Worm (Caenorhabditis elegans) whole organism, L1 larva: Measurements from ENCODE around the gene srx-74.

ENCODE experiments used
- C04F5.9 ChIP-seq: sonication (generic microtip); optimal IDR thresholded peaks from 2 replicates; lab custom pipeline; 2016; ENCODE audit warnings: missing genetic modification characterization, missing compliant biosample characterization
- C16A3.4 ChIP-seq: fragments of 150-350 bp; optimal IDR thresholded peaks from 2 replicates; lab custom pipeline; 2014; ENCODE audit warnings: missing biosample characterization, missing genetic modification characterization
- F16B12.6 ChIP-seq: fragments of 150-350 bp; optimal IDR thresholded peaks from 2 replicates; lab custom pipeline; 2014; ENCODE audit warnings: missing biosample characterization, missing genetic modification characterization
- aly-2 ChIP-seq: fragments of 150-350 bp; optimal IDR thresholded peaks from 2 replicates; lab custom pipeline; 2014; ENCODE audit warnings: missing biosample characterization, missing genetic modification characterization
- ama-1 ChIP-seq: fragments of 150-350 bp; optimal IDR thresholded peaks from 2 replicates; lab custom pipeline; 2014
- ceh-88 ChIP-seq: fragments of 200-800 bp; sonication (Bioruptor generic); IDR thresholded peaks from 2 replicates; pipeline ENCODE4 v1.3.6; 2022; ENCODE audit warnings: missing genetic modification characterization, missing compliant biosample characterization
- ceh-90 ChIP-seq: sonication (generic microtip); optimal IDR thresholded peaks from 2 replicates; lab custom pipeline; 2016; ENCODE audit warnings: missing genetic modification characterization, missing compliant biosample characterization
- dpl-1 ChIP-seq, 3 experiments: fragments of 150-350 bp in 2 of 3; sonication (generic microtip) in 1 of 3; optimal IDR thresholded peaks; 2 replicates each; lab custom pipeline; 2014 to 2017; ENCODE audit warnings: missing biosample characterization in 3 of 3, missing genetic modification characterization in 3 of 3, missing genetic modification reagents in 3 of 3
- dsc-1 ChIP-seq: sonication (generic microtip); optimal IDR thresholded peaks from 2 replicates; lab custom pipeline; 2016; ENCODE audit warnings: mild to moderate bottlenecking, missing genetic modification characterization, missing compliant biosample characterization
- efl-1 ChIP-seq, 4 experiments: fragments of 150-350 bp; optimal IDR thresholded peaks in 3 of 4; peaks in 1 of 4; 1 replicate in 1 of 4; 2 replicates in 3 of 4; lab custom pipeline; 2014; ENCODE audit warnings: missing biosample characterization in 2 of 4, missing genetic modification characterization in 2 of 4, missing genetic modification reagents in 2 of 4
- egl-27 ChIP-seq, 2 experiments: fragments of 150-350 bp in 1 of 2; sonication (generic microtip); optimal IDR thresholded peaks; 3 replicates each; lab custom pipeline; 2017 to 2018; ENCODE audit warnings: missing biosample characterization in 2 of 2, missing genetic modification characterization in 2 of 2, missing genetic modification reagents in 2 of 2
- ets-5 ChIP-seq: fragments of 200-800 bp; sonication (Bioruptor generic); IDR thresholded peaks from 2 replicates; pipeline ENCODE4 v1.3.6; 2022; ENCODE audit warnings: missing genetic modification characterization, missing compliant biosample characterization
- fkh-8 ChIP-seq: sonication (generic microtip); optimal IDR thresholded peaks from 2 replicates; lab custom pipeline; 2016; ENCODE audit warnings: mild to moderate bottlenecking, missing genetic modification characterization, missing compliant biosample characterization
- hlh-4 ChIP-seq: sonication (generic microtip); optimal IDR thresholded peaks from 2 replicates; lab custom pipeline; 2016; ENCODE audit warnings: mild to moderate bottlenecking, missing genetic modification characterization, missing compliant biosample characterization
- hpl-2 ChIP-seq: fragments of 150-350 bp; optimal IDR thresholded peaks from 2 replicates; lab custom pipeline; 2014; ENCODE audit warnings: missing biosample characterization, missing genetic modification reagents, missing genetic modification characterization
- irx-1 ChIP-seq: sonication (generic microtip); optimal IDR thresholded peaks from 2 replicates; lab custom pipeline; 2016; ENCODE audit warnings: missing genetic modification characterization, missing compliant biosample characterization
- jun-1 ChIP-seq: fragments of 150-350 bp; optimal IDR thresholded peaks from 2 replicates; lab custom pipeline; 2014; ENCODE audit warnings: missing biosample characterization, missing genetic modification reagents, missing genetic modification characterization
- lin-15B ChIP-seq: fragments of 150-350 bp; sonication (generic microtip); optimal IDR thresholded peaks from 3 replicates; lab custom pipeline; 2014; ENCODE audit warnings: missing biosample characterization, missing genetic modification characterization
- lin-35 ChIP-seq, 2 experiments: fragments of 150-350 bp; optimal IDR thresholded peaks; 2 replicates each; lab custom pipeline; 2014; ENCODE audit warnings: missing biosample characterization in 2 of 2, missing genetic modification characterization in 2 of 2, missing genetic modification reagents in 2 of 2
- lin-39 ChIP-seq: fragments of 150-350 bp; optimal IDR thresholded peaks from 2 replicates; lab custom pipeline; 2014; ENCODE audit warnings: missing biosample characterization, missing genetic modification reagents, missing genetic modification characterization
- lir-3 ChIP-seq: sonication (generic microtip); optimal IDR thresholded peaks from 2 replicates; lab custom pipeline; 2016; ENCODE audit warnings: mild to moderate bottlenecking, missing genetic modification characterization, moderate library complexity, missing compliant biosample characterization; ENCODE audit not compliant: poor library complexity
- mdl-1 ChIP-seq, 2 experiments: fragments of 150-350 bp; optimal IDR thresholded peaks; 2 replicates each; lab custom pipeline; 2014 to 2017; ENCODE audit warnings: missing biosample characterization in 2 of 2, missing genetic modification characterization in 2 of 2, inconsistent platforms in 1 of 2
- mef-2 ChIP-seq: fragments of 150-350 bp; optimal IDR thresholded peaks from 2 replicates; lab custom pipeline; 2014; ENCODE audit warnings: missing biosample characterization, missing genetic modification characterization
- mep-1 ChIP-seq: fragments of 150-350 bp; optimal IDR thresholded peaks from 2 replicates; lab custom pipeline; 2014; ENCODE audit warnings: missing biosample characterization, missing genetic modification characterization
- nhr-11 ChIP-seq: fragments of 150-350 bp; optimal IDR thresholded peaks from 2 replicates; lab custom pipeline; 2014; ENCODE audit warnings: missing biosample characterization, missing genetic modification characterization
- nhr-19 ChIP-seq: fragments of 200-800 bp; sonication (Bioruptor generic); conservative IDR thresholded peaks from 2 replicates; pipeline ENCODE4 v1.3.6; 2022; ENCODE audit warnings: missing genetic modification characterization, missing compliant biosample characterization
- nhr-28 ChIP-seq: fragments of 150-350 bp; optimal IDR thresholded peaks from 2 replicates; lab custom pipeline; 2014; ENCODE audit warnings: missing biosample characterization, missing genetic modification characterization
- nhr-85 ChIP-seq: sonication (generic microtip); peaks from one replicate; lab custom pipeline; 2016; ENCODE audit warnings: missing genetic modification characterization, inconsistent platforms, missing compliant biosample characterization
- nhr-90 ChIP-seq: sonication (generic microtip); optimal IDR thresholded peaks from 2 replicates; lab custom pipeline; 2016; ENCODE audit warnings: mild to moderate bottlenecking, missing genetic modification characterization, missing compliant biosample characterization; ENCODE audit not compliant: poor library complexity
- pag-3 ChIP-seq: sonication (generic microtip); optimal IDR thresholded peaks from 2 replicates; lab custom pipeline; 2017; ENCODE audit warnings: missing genetic modification characterization, mild to moderate bottlenecking, missing compliant biosample characterization, antibody characterized with exemption, borderline replicate concordance; ENCODE audit not compliant: insufficient read depth
- sup-37 ChIP-seq: fragments of 200-800 bp; sonication (Bioruptor generic); optimal IDR thresholded peaks from 2 replicates; lab custom pipeline; 2018; ENCODE audit warnings: mild to moderate bottlenecking, missing genetic modification characterization, missing compliant biosample characterization
- swsn-7 ChIP-seq: sonication (generic microtip); optimal IDR thresholded peaks from 2 replicates; lab custom pipeline; 2016; ENCODE audit warnings: missing genetic modification characterization, missing compliant biosample characterization
- tbx-2 ChIP-seq: sonication (generic microtip); optimal IDR thresholded peaks from 2 replicates; lab custom pipeline; 2016; ENCODE audit warnings: missing genetic modification characterization, missing compliant biosample characterization
- unc-98 ChIP-seq: fragments of 200-800 bp; sonication (Bioruptor generic); IDR thresholded peaks from 2 replicates; pipeline ENCODE4 v1.3.6; 2022; ENCODE audit warnings: missing genetic modification characterization, missing compliant biosample characterization
- vab-15 ChIP-seq: sonication (generic microtip); optimal IDR thresholded peaks from 2 replicates; lab custom pipeline; 2017; ENCODE audit warnings: missing genotype, mild to moderate bottlenecking, missing genetic modification characterization, missing compliant biosample characterization
- xbp-1 ChIP-seq: sonication (generic microtip); optimal IDR thresholded peaks from 2 replicates; lab custom pipeline; 2016; ENCODE audit warnings: missing genetic modification characterization, missing compliant biosample characterization
- zag-1 ChIP-seq: fragments of 150-350 bp; optimal IDR thresholded peaks from 2 replicates; lab custom pipeline; 2014; ENCODE audit warnings: missing biosample characterization, missing genetic modification characterization
- zip-4 ChIP-seq: fragments of 200-800 bp; sonication (Bioruptor generic); optimal IDR thresholded peaks from 2 replicates; lab custom pipeline; 2018; ENCODE audit warnings: mild to moderate bottlenecking, missing genetic modification characterization, moderate library complexity, missing compliant biosample characterization
- ztf-4 ChIP-seq: fragments of 150-350 bp; optimal IDR thresholded peaks from 2 replicates; lab custom pipeline; 2014; ENCODE audit warnings: missing biosample characterization, missing genetic modification characterization

Gene srx-74

DNA sequence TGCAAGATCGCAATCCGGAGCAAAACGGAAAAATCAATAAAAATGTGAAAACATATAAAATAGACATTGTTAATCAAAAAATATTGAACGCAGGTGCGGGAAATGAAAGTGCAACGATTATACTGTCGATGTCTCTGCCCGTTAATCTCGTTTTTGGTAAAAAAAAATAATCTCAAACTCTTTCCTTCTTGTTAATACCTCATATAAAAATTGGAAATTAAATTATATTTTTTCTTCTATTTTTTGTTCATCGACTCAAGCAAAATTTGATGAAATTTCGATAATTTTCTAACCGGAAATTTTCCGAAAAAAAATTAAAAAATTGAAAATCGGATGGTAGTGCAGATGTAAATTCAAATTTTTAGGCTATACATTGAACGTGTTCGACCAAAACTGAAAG lies 10.2 kb upstream of the srx-74 start, which contains the start of gene K03B4.9:
K03B4.9 (minus strand) TSS at position 101 of the 400 bp plus-strand sequence.
- TF ChIP-seq C04F5.9 (tag; lab: Kevin White, UChicago) (no peak), ama-1 (lab: Kevin White, UChicago) (no peak), egl-27 (tag; optimal IDR thresholded peaks at IDR 0.05; lab: Kevin White, UChicago) (no peak), efl-1 (optimal IDR thresholded peaks at IDR 0.05; lab: Kevin White, UChicago) (no peak), efl-1 (GFP tag; optimal IDR thresholded peaks at IDR 0.05 in 1 of 2; lab: Kevin White, UChicago) (no peak), nhr-11 (tag; lab: Kevin White, UChicago) (no peak), mdl-1 (tag; optimal IDR thresholded peaks at IDR 0.05; lab: Kevin White, UChicago) (no peak), ztf-4 (tag; lab: Kevin White, UChicago) (no peak), lin-35 (GFP tag; optimal IDR thresholded peaks at IDR 0.05; lab: Kevin White, UChicago) (no peak), unc-98 (GFP tag; lab: Robert Waterston, UW) (no peak)
- TF ChIP-seq, all 84 proteins: peak for 0

DNA sequence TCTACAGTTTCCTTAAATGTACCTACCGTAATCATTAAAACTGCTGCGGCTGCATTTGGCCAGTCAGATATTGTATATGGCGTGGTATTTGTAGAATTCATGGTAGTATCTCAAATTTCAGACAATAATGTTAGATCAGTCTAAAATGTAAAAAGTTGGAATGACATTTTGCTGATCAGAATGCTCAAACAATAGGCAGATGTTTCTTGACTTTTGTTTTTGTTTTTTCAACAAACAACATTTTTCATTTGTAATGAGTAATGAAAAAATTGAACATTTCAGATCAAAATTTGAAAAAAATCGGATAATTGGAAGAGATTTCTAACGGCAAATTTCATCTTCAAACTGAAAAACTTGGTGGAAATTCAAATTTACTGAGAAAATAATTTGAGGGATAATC lies 6.3 kb upstream of the srx-74 start, which contains the start of gene srx-77:
srx-77 (minus strand) TSS at position 101 of the 400 bp plus-strand sequence.
- no peak for TF ChIP-seq hlh-4
- TF ChIP-seq efl-1 (optimal IDR thresholded peaks at IDR 0.05; lab: Kevin White, UChicago): no peak
- TF ChIP-seq efl-1 (GFP tag; optimal IDR thresholded peaks at IDR 0.05 in 1 of 2; lab: Kevin White, UChicago): no peak
- no peak for TF ChIP-seq fkh-8 (tag; lab: Kevin White, UChicago)
- TF ChIP-seq irx-1 (tag; lab: Kevin White, UChicago): no peak
- TF ChIP-seq C16A3.4: no peak

DNA sequence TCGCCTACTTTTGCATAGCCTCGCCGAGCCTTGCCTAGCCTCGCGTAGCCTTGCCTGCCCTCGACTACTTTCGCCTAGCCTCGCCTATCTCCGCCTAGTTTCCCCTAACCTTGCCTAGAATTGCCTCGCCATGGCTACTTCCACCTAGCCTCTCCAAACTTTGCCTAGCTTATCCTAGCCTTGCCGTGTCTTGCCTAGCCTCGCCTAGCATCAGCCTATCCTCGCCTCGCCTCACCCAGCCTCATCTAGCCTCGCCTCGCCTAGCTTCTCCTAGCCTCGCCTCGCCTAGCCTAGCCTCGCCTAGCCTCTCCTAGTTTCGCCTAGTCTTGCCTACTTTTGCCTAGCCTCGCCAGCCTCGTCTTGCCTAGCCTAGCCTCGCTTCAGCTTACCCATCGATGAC lies 4.8 kb upstream of the srx-74 start:
- TF ChIP-seq xbp-1 (tag; lab: Kevin White, UChicago) (no peak), jun-1 (no peak), mdl-1 (tag; optimal IDR thresholded peaks at IDR 0.05; lab: Kevin White, UChicago) (no peak), zip-4 (GFP tag; lab: Kevin White, UChicago) (no peak), lin-35 (GFP tag; optimal IDR thresholded peaks at IDR 0.05; lab: Kevin White, UChicago) (no peak), nhr-85 (no peak), dpl-1 (GFP tag; optimal IDR thresholded peaks at IDR 0.05; lab: Kevin White, UChicago) (no peak)

DNA sequence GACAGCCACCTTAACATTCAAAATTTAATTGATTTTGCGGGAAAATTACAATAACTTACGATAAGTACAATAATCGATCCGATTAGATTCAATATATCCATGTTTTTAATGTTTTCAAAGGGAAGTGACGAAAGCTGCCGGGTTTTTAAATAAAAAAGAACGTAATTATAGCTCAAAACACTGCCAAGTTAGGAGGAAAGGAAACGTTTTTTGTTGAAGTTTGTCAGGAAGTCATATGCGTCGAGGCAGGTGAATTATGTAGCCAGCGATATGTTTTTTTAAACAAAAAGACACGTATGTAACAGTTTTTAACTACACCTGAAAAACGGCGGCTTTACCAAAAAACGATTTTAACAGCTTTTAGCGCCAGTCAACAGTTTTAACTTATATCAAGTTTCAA lies 3.4 kb upstream of the srx-74 start, which contains the start of gene srx-73:
srx-73 (minus strand) TSS at position 101 of the 400 bp plus-strand sequence.
- no peak for TF ChIP-seq mef-2 (tag; lab: Kevin White, UChicago)
- no peak for TF ChIP-seq dsc-1
- no peak for TF ChIP-seq zag-1 (tag; lab: Kevin White, UChicago)
- TF ChIP-seq lin-35 (GFP tag; optimal IDR thresholded peaks at IDR 0.05; lab: Kevin White, UChicago): no peak

ce11 chrV:4655175-4655574 lies 7.1 kb downstream of the srx-74 start, which contains the start of gene F41F3.9:
Gene F41F3.9 (plus strand): TSS chrV:4655475.
- no peak for TF ChIP-seq nhr-19 (GFP tag; lab: Robert Waterston, UW)
- no peak for TF ChIP-seq sup-37 (GFP tag; lab: Kevin White, UChicago)
- TF ChIP-seq vab-15: no peak
- TF ChIP-seq lin-39 (tag; lab: Kevin White, UChicago): no peak
- no peak for TF ChIP-seq ztf-4 (tag; lab: Kevin White, UChicago)
- TF ChIP-seq F16B12.6: no peak

DNA sequence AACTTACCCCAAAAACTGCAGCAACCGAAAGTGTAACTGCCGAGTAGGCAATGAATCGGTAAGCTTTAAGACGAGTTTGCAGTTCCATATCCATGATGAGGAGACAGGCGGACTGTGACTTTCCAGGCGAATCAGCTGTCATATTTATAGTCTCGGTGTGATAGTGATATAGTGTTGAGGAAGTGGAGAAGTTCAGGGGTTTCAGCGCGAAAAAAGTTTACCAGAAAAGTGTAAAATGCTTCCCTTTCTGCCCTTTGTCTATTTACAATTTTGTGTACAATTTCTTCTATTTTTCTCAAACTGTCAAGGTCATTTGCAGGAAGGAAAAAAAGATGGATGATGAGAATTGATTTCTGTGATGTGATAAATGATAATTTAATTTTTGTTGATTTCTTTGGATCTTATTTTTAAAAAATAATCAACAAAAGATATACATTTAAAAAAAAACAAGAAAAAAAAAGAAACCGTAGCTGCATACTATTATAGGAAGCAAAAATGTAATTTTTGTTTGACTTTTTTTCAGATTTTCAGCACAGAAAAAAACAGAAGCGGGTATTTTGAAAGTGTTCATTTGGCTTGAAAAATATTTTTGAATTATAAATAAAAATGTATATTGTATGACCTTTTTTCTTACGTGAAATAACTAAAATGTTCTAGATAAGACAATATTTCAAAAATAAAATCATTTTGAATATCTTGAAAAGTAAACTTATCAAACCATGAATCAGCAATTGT lies 8.3 kb downstream of the srx-74 start, which contains the start of the genes col-139 and F41F3.1:
col-139 (minus strand) TSS at position 101 of the 735 bp plus-strand sequence.
F41F3.1 (plus strand) TSS at position 685 of the 735 bp plus-strand sequence.
- TF ChIP-seq ama-1 (lab: Kevin White, UChicago) (no peak), nhr-90 (tag; lab: Kevin White, UChicago) (no peak), swsn-7 (no peak), ceh-90 (tag; lab: Kevin White, UChicago) (no peak), lin-15B (no peak), lir-3 (tag; lab: Kevin White, UChicago) (no peak), mep-1 (tag; lab: Kevin White, UChicago) (no peak), tbx-2 (tag; lab: Kevin White, UChicago) (no peak), mef-2 (tag; lab: Kevin White, UChicago) (no peak), aly-2 (tag; lab: Kevin White, UChicago) (no peak), ets-5 (GFP tag; lab: Robert Waterston, UW) (no peak), ceh-88 (GFP tag; lab: Robert Waterston, UW) (no peak), nhr-28 (tag; lab: Kevin White, UChicago) (no peak), pag-3 (no peak), hpl-2 (GFP tag; lab: Kevin White, UChicago) (no peak)
